Worm (Caenorhabditis elegans) whole organism, mixed stage, embryonic: ENCODE results near the gene nhr-58.

Source experiments
- M03D4.4 ChIP-seq: sonication (generic microtip); optimal IDR thresholded peaks from 2 replicates; lab custom pipeline; 2017; ENCODE audit warnings: mild to moderate bottlenecking, missing genetic modification characterization, missing compliant biosample characterization
- bed-3 ChIP-seq: fragments of 200-800 bp; sonication (Bioruptor generic); optimal IDR thresholded peaks from 3 replicates; lab custom pipeline; 2018; ENCODE audit warnings: mild to moderate bottlenecking, missing genetic modification characterization, moderate library complexity, missing compliant biosample characterization
- blmp-1 ChIP-seq: fragments of 150-350 bp; optimal IDR thresholded peaks from 2 replicates; lab custom pipeline; 2014; ENCODE audit warnings: missing biosample characterization, missing genetic modification characterization
- ceh-39 ChIP-seq: fragments of 150-350 bp; optimal IDR thresholded peaks from 2 replicates; lab custom pipeline; 2014; ENCODE audit warnings: missing biosample characterization, missing genetic modification characterization
- ceh-43 ChIP-seq: fragments of 200-800 bp; sonication (Bioruptor generic); optimal IDR thresholded peaks from 2 replicates; lab custom pipeline; 2018; ENCODE audit warnings: mild to moderate bottlenecking, missing genetic modification characterization, moderate library complexity, missing compliant biosample characterization
- ceh-83 ChIP-seq: fragments of 200-800 bp; sonication (Bioruptor generic); optimal IDR thresholded peaks from 2 replicates; lab custom pipeline; 2018; ENCODE audit warnings: mild to moderate bottlenecking, missing genetic modification characterization, missing compliant biosample characterization
- ces-1 ChIP-seq: fragments of 150-350 bp; optimal IDR thresholded peaks from 2 replicates; lab custom pipeline; 2014; ENCODE audit warnings: missing biosample characterization, missing genetic modification reagents, missing genetic modification characterization
- cnd-1 ChIP-seq: fragments of 200-800 bp; sonication (Bioruptor generic); optimal IDR thresholded peaks from 2 replicates; lab custom pipeline; 2018; ENCODE audit warnings: mild to moderate bottlenecking, missing genetic modification characterization, missing compliant biosample characterization
- drap-1 ChIP-seq: fragments of 200-800 bp; sonication (Bioruptor generic); optimal IDR thresholded peaks from 3 replicates; lab custom pipeline; 2018; ENCODE audit warnings: mild to moderate bottlenecking, missing genetic modification characterization, missing compliant biosample characterization
- elt-1 ChIP-seq: sonication (generic microtip); optimal IDR thresholded peaks from 2 replicates; lab custom pipeline; 2017; ENCODE audit warnings: missing genetic modification characterization, mild to moderate bottlenecking, missing compliant biosample characterization, antibody characterized with exemption, moderate library complexity, borderline replicate concordance; ENCODE audit not compliant: insufficient read depth
- elt-3 ChIP-seq: fragments of 150-350 bp; optimal IDR thresholded peaks from 2 replicates; lab custom pipeline; 2014; ENCODE audit warnings: missing biosample characterization, missing genetic modification characterization
- ham-2 ChIP-seq: fragments of 200-800 bp; sonication (Bioruptor generic); optimal IDR thresholded peaks from 2 replicates; lab custom pipeline; 2018; ENCODE audit warnings: mild to moderate bottlenecking, missing genetic modification characterization, missing compliant biosample characterization
- hlh-1 ChIP-seq: fragments of 150-350 bp; optimal IDR thresholded peaks from 2 replicates; lab custom pipeline; 2014; ENCODE audit warnings: missing biosample characterization, missing genetic modification reagents, missing genetic modification characterization
- lin-13 ChIP-seq: fragments of 150-350 bp; optimal IDR thresholded peaks from 2 replicates; lab custom pipeline; 2014; ENCODE audit warnings: missing biosample characterization, missing genetic modification characterization
- lin-32 ChIP-seq: fragments of 200-800 bp; sonication (Bioruptor generic); optimal IDR thresholded peaks from 2 replicates; lab custom pipeline; 2018; ENCODE audit warnings: mild to moderate bottlenecking, missing genetic modification characterization, missing compliant biosample characterization
- lsy-2 ChIP-seq: fragments of 150-350 bp; optimal IDR thresholded peaks from 2 replicates; lab custom pipeline; 2014; ENCODE audit warnings: missing biosample characterization, missing genetic modification characterization
- mab-5 ChIP-seq: fragments of 150-350 bp; optimal IDR thresholded peaks from 2 replicates; lab custom pipeline; 2014; ENCODE audit warnings: missing biosample characterization, missing genetic modification characterization
- mep-1 ChIP-seq: fragments of 150-350 bp; optimal IDR thresholded peaks from 2 replicates; lab custom pipeline; 2017; ENCODE audit warnings: missing biosample characterization, missing genetic modification reagents, missing genetic modification characterization, inconsistent platforms
- mls-2 ChIP-seq: sonication (generic microtip); optimal IDR thresholded peaks from 2 replicates; lab custom pipeline; 2016; ENCODE audit warnings: mild to moderate bottlenecking, missing genetic modification characterization, moderate library complexity, missing compliant biosample characterization
- nhr-12 ChIP-seq: fragments of 150-350 bp; optimal IDR thresholded peaks from 2 replicates; lab custom pipeline; 2014; ENCODE audit warnings: missing biosample characterization, missing genetic modification characterization
- nhr-28 ChIP-seq: fragments of 150-350 bp; optimal IDR thresholded peaks from 2 replicates; lab custom pipeline; 2014; ENCODE audit warnings: missing biosample characterization, missing genetic modification characterization
- nhr-76 ChIP-seq: sonication (generic microtip); optimal IDR thresholded peaks from 2 replicates; lab custom pipeline; 2017; ENCODE audit warnings: missing biosample characterization, missing genetic modification characterization
- pha-4 ChIP-seq: fragments of 150-350 bp; optimal IDR thresholded peaks from 2 replicates; lab custom pipeline; 2018; ENCODE audit warnings: missing biosample characterization, missing genetic modification reagents, missing genetic modification characterization
- sem-2 ChIP-seq: fragments of 200-800 bp; sonication (Bioruptor generic); optimal IDR thresholded peaks from 2 replicates; lab custom pipeline; 2018; ENCODE audit warnings: mild to moderate bottlenecking, missing genetic modification characterization, missing compliant biosample characterization
- snpc-4 ChIP-seq: fragments of 150-350 bp; optimal IDR thresholded peaks from 2 replicates; lab custom pipeline; 2014; ENCODE audit warnings: missing biosample characterization, missing genetic modification characterization
- sptf-1 ChIP-seq: sonication (generic microtip); optimal IDR thresholded peaks from 2 replicates; lab custom pipeline; 2017; ENCODE audit warnings: mild to moderate bottlenecking, missing genetic modification characterization, moderate library complexity, missing compliant biosample characterization
- unc-39 ChIP-seq: fragments of 150-350 bp; optimal IDR thresholded peaks from 2 replicates; lab custom pipeline; 2014; ENCODE audit warnings: missing biosample characterization, missing genetic modification characterization
- unc-62 ChIP-seq: fragments of 150-350 bp; optimal IDR thresholded peaks from 2 replicates; lab custom pipeline; 2014; ENCODE audit warnings: missing biosample characterization, missing genetic modification reagents, missing genetic modification characterization
- zip-8 ChIP-seq: fragments of 150-350 bp; optimal IDR thresholded peaks from 2 replicates; lab custom pipeline; 2014; ENCODE audit warnings: missing biosample characterization, missing genetic modification characterization
- ztf-11 ChIP-seq: fragments of 150-350 bp; optimal IDR thresholded peaks from 2 replicates; lab custom pipeline; 2014; ENCODE audit warnings: missing biosample characterization, missing genetic modification characterization

nhr-58 gene

DNA sequence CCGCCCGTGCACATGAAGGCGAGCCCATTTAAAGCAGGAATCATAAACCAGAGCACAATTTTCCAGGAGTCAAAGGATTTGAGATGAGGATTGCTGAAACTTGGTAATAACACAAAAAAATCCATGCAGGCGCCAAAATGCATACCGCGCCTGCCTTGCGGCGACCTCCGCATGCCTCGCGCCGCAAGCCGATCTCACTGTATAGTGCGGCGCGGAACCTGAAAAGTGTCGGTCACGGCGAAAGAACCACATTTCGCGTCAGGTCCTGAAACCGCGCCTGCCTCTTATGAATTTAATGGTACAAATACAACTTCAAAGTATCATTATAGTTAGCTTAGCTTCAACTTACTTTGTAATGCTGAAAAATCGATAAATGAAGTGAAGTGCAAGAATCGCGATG lies 31.5 kb upstream of the nhr-58 start:
- no peak for TF ChIP-seq mls-2 (tag; lab: Kevin White, UChicago)
- TF ChIP-seq mab-5 (tag; lab: Kevin White, UChicago): no peak
- TF ChIP-seq sptf-1: no peak
- TF ChIP-seq ceh-43: no peak
- TF ChIP-seq hlh-1: no peak
- no peak for TF ChIP-seq snpc-4 (tag; lab: Kevin White, UChicago)
- TF ChIP-seq mep-1 (tag; lab: Kevin White, UChicago): no peak
- TF ChIP-seq drap-1 (GFP tag; lab: Kevin White, UChicago): no peak
- TF ChIP-seq lin-32 (GFP tag; lab: Kevin White, UChicago): no peak
- TF ChIP-seq lin-13 (tag; lab: Kevin White, UChicago): no peak
- TF ChIP-seq nhr-12 (tag; lab: Kevin White, UChicago): no peak
- TF ChIP-seq cnd-1: no peak
- no peak for TF ChIP-seq M03D4.4 (tag; lab: Kevin White, UChicago)
- no peak for TF ChIP-seq ztf-11
- TF ChIP-seq zip-8 (tag; lab: Kevin White, UChicago): no peak
- no peak for TF ChIP-seq ces-1 (GFP tag; lab: Kevin White, UChicago)
- no peak for TF ChIP-seq pha-4
- no peak for TF ChIP-seq blmp-1 (tag; lab: Kevin White, UChicago)
- no peak for TF ChIP-seq nhr-76 (tag; lab: Kevin White, UChicago)
- TF ChIP-seq, all 35 proteins: peak for 0

- TF ChIP-seq nhr-28: no peak
- no peak for TF ChIP-seq blmp-1 (tag; lab: Kevin White, UChicago)
- TF ChIP-seq lin-13 (tag; lab: Kevin White, UChicago): no peak
- TF ChIP-seq ces-1 (GFP tag; lab: Kevin White, UChicago): no peak
- no peak for TF ChIP-seq unc-62 (GFP tag; lab: Kevin White, UChicago)
- no peak for TF ChIP-seq elt-3 (tag; lab: Kevin White, UChicago)
- TF ChIP-seq sem-2 (GFP tag; lab: Kevin White, UChicago): no peak
- no peak for TF ChIP-seq snpc-4 (tag; lab: Kevin White, UChicago)
- no peak for TF ChIP-seq bed-3 (GFP tag; lab: Kevin White, UChicago)
- TF ChIP-seq zip-8 (tag; lab: Kevin White, UChicago): no peak
- TF ChIP-seq, all 35 proteins: peak for 0
Observed at ce11 chrV:501230-501629, 30.8 kb upstream of the nhr-58 start, which contains the start of gene str-256. str-256 (minus strand) TSS chrV:501330.

- TF ChIP-seq lin-13 (tag; lab: Kevin White, UChicago) (no peak), ceh-39 (tag; lab: Kevin White, UChicago) (no peak), ces-1 (GFP tag; lab: Kevin White, UChicago) (no peak), nhr-76 (tag; lab: Kevin White, UChicago) (no peak), unc-39 (tag; lab: Kevin White, UChicago) (no peak), drap-1 (GFP tag; lab: Kevin White, UChicago) (no peak), ceh-43 (no peak), blmp-1 (tag; lab: Kevin White, UChicago) (no peak), ham-2 (no peak), elt-1 (tag; lab: Kevin White, UChicago) (no peak), ceh-83 (GFP tag; lab: Kevin White, UChicago) (no peak), snpc-4 (tag; lab: Kevin White, UChicago) (no peak)
Observed at ce11 chrV:502803-503273, 29.2 kb upstream of the nhr-58 start, which contains the start of gene T01G6.10. T01G6.10 (minus strand) TSS chrV:503223.

DNA sequence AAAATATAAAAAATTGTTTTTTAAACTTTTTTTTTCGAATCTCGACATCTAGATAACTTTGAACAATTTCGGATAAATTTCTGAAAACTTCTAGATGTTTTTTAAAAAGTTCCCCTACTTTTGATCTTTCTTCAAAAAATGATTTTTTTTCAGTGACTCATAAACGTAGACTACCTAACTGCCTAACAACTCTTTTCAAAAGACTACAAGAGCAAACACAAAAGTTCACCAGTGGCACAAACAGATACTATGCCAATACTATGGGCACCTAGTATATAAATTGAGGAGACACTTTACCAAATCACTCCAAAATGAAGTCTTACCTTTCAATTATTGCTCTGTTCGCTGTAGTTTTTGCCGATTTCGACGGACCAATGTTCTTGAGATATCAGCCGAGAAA lies 28.3 kb upstream of the nhr-58 start, which contains the start of gene srlf-35:
srlf-35 (plus strand) TSS at position 301 of the 400 bp plus-strand sequence.
- TF ChIP-seq nhr-76 (tag; lab: Kevin White, UChicago): no peak
- TF ChIP-seq snpc-4 (tag; lab: Kevin White, UChicago): no peak
- no peak for TF ChIP-seq nhr-12 (tag; lab: Kevin White, UChicago)
- no peak for TF ChIP-seq lin-32 (GFP tag; lab: Kevin White, UChicago)
- no peak for TF ChIP-seq drap-1 (GFP tag; lab: Kevin White, UChicago)
- TF ChIP-seq ztf-11: no peak
- TF ChIP-seq lsy-2 (tag; lab: Kevin White, UChicago): no peak
- no peak for TF ChIP-seq unc-39 (tag; lab: Kevin White, UChicago)
- no peak for TF ChIP-seq ceh-43
- TF ChIP-seq elt-3 (tag; lab: Kevin White, UChicago): no peak
- TF ChIP-seq zip-8 (tag; lab: Kevin White, UChicago): no peak
- TF ChIP-seq sptf-1: no peak
- TF ChIP-seq mab-5 (tag; lab: Kevin White, UChicago): no peak
- no peak for TF ChIP-seq nhr-28
- no peak for TF ChIP-seq cnd-1
- TF ChIP-seq ceh-39 (tag; lab: Kevin White, UChicago): no peak
- no peak for TF ChIP-seq ces-1 (GFP tag; lab: Kevin White, UChicago)
